Worm (Caenorhabditis elegans) whole organism, L3 larva: ENCODE data around the gene taf-6.1.

Experiments used
- R02D3.7 ChIP-seq: fragments of 150-350 bp; optimal IDR thresholded peaks from 2 replicates; lab custom pipeline; 2014; ENCODE audit warnings: missing biosample characterization, missing genetic modification characterization
- aly-2 ChIP-seq: fragments of 150-350 bp; optimal IDR thresholded peaks from 2 replicates; lab custom pipeline; 2014; ENCODE audit warnings: missing biosample characterization, missing genetic modification characterization
- ceh-16 ChIP-seq: sonication (generic microtip); optimal IDR thresholded peaks from 2 replicates; lab custom pipeline; 2017; ENCODE audit warnings: missing biosample characterization, missing genetic modification characterization
- elt-2 ChIP-seq: sonication (generic microtip); optimal IDR thresholded peaks from 2 replicates; lab custom pipeline; 2016; ENCODE audit warnings: missing genetic modification reagents, mild to moderate bottlenecking, missing genetic modification characterization, missing compliant biosample characterization
- jun-1 ChIP-seq: fragments of 150-350 bp; optimal IDR thresholded peaks from 2 replicates; lab custom pipeline; 2014; ENCODE audit warnings: missing biosample characterization, missing genetic modification reagents, missing genetic modification characterization
- lin-15B ChIP-seq: fragments of 150-350 bp; optimal IDR thresholded peaks from 2 replicates; lab custom pipeline; 2014; ENCODE audit warnings: missing biosample characterization, missing genetic modification characterization
- nfya-1 ChIP-seq: sonication (generic microtip); optimal IDR thresholded peaks from 2 replicates; lab custom pipeline; 2017; ENCODE audit warnings: missing genetic modification characterization, mild to moderate bottlenecking, missing compliant biosample characterization, antibody characterized with exemption, moderate library complexity; ENCODE audit not compliant: insufficient read depth
- nhr-237 ChIP-seq: fragments of 150-350 bp; optimal IDR thresholded peaks from 2 replicates; lab custom pipeline; 2014; ENCODE audit warnings: missing biosample characterization, missing genetic modification characterization
- nhr-67 ChIP-seq: fragments of 150-350 bp; optimal IDR thresholded peaks from 2 replicates; lab custom pipeline; 2014; ENCODE audit warnings: missing biosample characterization, missing genetic modification characterization
- pha-4 ChIP-seq: fragments of 150-350 bp; optimal IDR thresholded peaks from 2 replicates; lab custom pipeline; 2014; ENCODE audit warnings: missing biosample characterization, missing genetic modification reagents, missing genetic modification characterization
- skn-1 ChIP-seq: fragments of 150-350 bp; optimal IDR thresholded peaks from 2 replicates; lab custom pipeline; 2014; ENCODE audit warnings: missing biosample characterization, missing genetic modification characterization

- TF ChIP-seq skn-1 (tag; lab: Kevin White, UChicago) (no peak), elt-2 (tag; lab: Kevin White, UChicago) (peak; percentile 88), nfya-1 (tag; lab: Kevin White, UChicago) (no peak), lin-15B (tag; lab: Kevin White, UChicago) (no peak), nhr-67 (tag; lab: Kevin White, UChicago) (no peak), R02D3.7 (tag; lab: Kevin White, UChicago) (no peak), nhr-237 (tag; lab: Kevin White, UChicago) (no peak), pha-4 (no peak), aly-2 (tag; lab: Kevin White, UChicago) (no peak), ceh-16 (no peak), jun-1 (tag; lab: Kevin White, UChicago) (no peak)
These were observed 10.8 kb downstream of the taf-6.1 start for ce11 chrII:1138618-1139017.
